Fruit fly (Drosophila melanogaster): Measurements from ENCODE around the gene Eip75B.

The Eip75B gene

DNA sequence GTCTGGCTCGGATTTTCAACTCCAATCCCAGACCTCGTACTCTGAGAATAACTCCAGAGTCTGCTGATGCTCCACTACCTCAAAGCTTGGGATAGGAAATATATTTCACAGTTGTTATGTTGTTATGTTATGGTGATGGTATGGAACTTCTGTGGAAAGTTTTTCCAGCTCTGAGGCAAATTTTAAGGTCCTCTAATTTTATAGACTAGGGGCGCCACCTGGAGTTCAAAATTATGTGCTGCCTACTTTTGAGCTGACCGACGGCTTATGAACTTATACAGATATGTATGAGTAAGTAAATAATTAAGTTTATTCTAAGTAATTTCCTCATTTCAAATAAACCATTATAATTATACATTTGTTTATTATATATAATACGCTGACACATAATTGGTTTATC, 18.9 kb upstream of the Eip75B start:
- TF ChIP-seq kay (GFP tag; ENCODE audit: borderline replicate concordance) = no peak
- no peak for TF ChIP-seq Crg-1 (GFP tag; optimal IDR thresholded peaks at IDR 0.05)
- no peak for TF ChIP-seq Clk (GFP tag; optimal IDR thresholded peaks at IDR 0.05)
- no peak for TF ChIP-seq CG5204 (GFP tag; optimal IDR thresholded peaks at IDR 0.05)
- TF ChIP-seq CG33017 (tag; optimal IDR thresholded peaks at IDR 0.05) = no peak
- no peak for TF ChIP-seq cnc (optimal IDR thresholded peaks at IDR 0.05)
- no peak for TF ChIP-seq tj (GFP tag; optimal IDR thresholded peaks at IDR 0.05)
- TF ChIP-seq ovo (GFP tag; optimal IDR thresholded peaks at IDR 0.05) = no peak
- no peak for TF ChIP-seq toe (GFP tag; optimal IDR thresholded peaks at IDR 0.05)
- TF ChIP-seq Mnt (GFP tag; optimal IDR thresholded peaks at IDR 0.05) = no peak
- no peak for TF ChIP-seq CG7101 (tag; optimal IDR thresholded peaks at IDR 0.05)
- TF ChIP-seq CG12768 (GFP tag; optimal IDR thresholded peaks at IDR 0.05) = no peak
- TF ChIP-seq cic (GFP tag; optimal IDR thresholded peaks at IDR 0.05) = no peak
- no peak for TF ChIP-seq pad (GFP tag; optimal IDR thresholded peaks at IDR 0.05)
- no peak for TF ChIP-seq CG14711 (tag; optimal IDR thresholded peaks at IDR 0.05)
- no peak for TF ChIP-seq CG1620 (GFP tag; optimal IDR thresholded peaks at IDR 0.05)
- TF ChIP-seq bab1 (GFP tag; optimal IDR thresholded peaks at IDR 0.05) = no peak
- no peak for TF ChIP-seq Hr96 (GFP tag; optimal IDR thresholded peaks at IDR 0.05)
- TF ChIP-seq CG11617 (GFP tag; optimal IDR thresholded peaks at IDR 0.05) = no peak
- TF ChIP-seq CG7045 (GFP tag; optimal IDR thresholded peaks at IDR 0.05) = no peak

- TF ChIP-seq CG14711 (tag; optimal IDR thresholded peaks at IDR 0.05) (no peak), Crg-1 (GFP tag; optimal IDR thresholded peaks at IDR 0.05) (no peak), pad (GFP tag; optimal IDR thresholded peaks at IDR 0.05) (no peak), Hr96 (GFP tag; optimal IDR thresholded peaks at IDR 0.05) (no peak), bab1 (GFP tag; optimal IDR thresholded peaks at IDR 0.05) (no peak)
These were observed 17.5 kb upstream of the Eip75B start for dm6 chr3L:18081957-18082356.

DNA sequence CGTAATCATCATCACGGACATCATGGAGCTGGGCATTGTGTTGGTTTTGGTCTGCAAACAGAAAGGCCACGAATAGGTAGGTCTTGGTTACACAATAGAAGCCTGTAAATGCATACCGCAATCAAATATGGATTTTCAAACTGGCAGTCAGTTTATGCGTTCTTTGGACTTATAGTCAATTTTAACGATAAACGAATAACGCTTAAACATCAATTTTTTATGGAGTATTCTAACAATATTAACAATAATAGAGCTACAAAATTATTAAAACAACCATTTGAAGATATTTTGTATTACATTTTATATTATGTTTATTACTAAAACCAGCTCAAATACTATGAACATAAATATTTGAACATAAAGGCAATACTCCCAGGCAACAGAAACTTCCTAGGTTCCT, 17.0 kb upstream of the Eip75B start:
- TF ChIP-seq cic (GFP tag; optimal IDR thresholded peaks at IDR 0.05) = no peak
- no peak for TF ChIP-seq kay (GFP tag; ENCODE audit: borderline replicate concordance)
- TF ChIP-seq toe (GFP tag; optimal IDR thresholded peaks at IDR 0.05) = no peak
- no peak for TF ChIP-seq Mnt (GFP tag; optimal IDR thresholded peaks at IDR 0.05)
- TF ChIP-seq CG7101 (tag; optimal IDR thresholded peaks at IDR 0.05) = no peak
- no peak for TF ChIP-seq CG12768 (GFP tag; optimal IDR thresholded peaks at IDR 0.05)
- TF ChIP-seq CG5204 (GFP tag; optimal IDR thresholded peaks at IDR 0.05) = no peak
- no peak for TF ChIP-seq cnc (optimal IDR thresholded peaks at IDR 0.05)
- TF ChIP-seq CG11617 (GFP tag; optimal IDR thresholded peaks at IDR 0.05) = no peak
- TF ChIP-seq tj (GFP tag; optimal IDR thresholded peaks at IDR 0.05) = no peak
- no peak for TF ChIP-seq Clk (GFP tag; optimal IDR thresholded peaks at IDR 0.05)
- no peak for TF ChIP-seq Crg-1 (GFP tag; optimal IDR thresholded peaks at IDR 0.05)

DNA sequence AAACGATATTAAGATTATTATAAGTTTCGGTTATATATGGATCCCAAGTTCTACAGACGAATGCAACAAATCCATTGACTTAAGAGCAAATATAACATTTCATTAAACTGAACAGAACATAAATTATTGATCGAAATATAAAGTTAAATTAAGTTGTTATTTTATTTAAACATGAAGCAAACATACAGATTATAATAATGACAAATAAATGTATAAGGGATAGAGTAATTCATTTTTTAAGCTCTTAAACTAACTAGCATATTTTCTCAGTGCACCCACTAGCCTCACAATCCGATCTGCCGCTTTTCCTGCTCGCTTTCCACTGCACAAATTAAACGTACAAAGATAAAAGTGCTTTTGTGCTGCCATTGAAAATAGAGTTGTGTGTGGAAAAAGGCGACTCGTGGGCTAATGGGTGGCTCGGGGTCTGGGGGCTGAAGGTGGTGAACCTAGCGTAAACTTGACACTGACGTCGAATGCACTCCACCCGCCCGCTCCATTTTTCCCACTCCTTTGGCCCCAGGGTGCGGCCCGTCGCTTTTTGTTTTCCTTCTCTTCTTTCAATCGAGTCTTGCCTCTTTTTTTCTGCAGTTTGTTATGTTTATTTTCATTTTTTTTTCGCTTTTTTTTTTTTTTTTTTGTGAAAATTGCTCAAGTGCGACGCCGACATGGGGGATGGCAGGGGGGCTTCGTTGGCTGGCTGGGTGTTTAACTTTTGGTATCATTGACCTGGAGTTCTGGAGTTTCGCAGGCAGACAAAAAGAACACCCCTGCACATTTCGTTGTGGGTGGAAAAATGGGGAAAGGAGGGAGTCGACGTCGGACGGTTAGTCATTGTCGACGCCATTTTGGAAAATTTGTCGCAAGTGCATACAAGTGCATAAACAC, 15.4 kb upstream of the Eip75B start:
- peak; percentile 27 for TF ChIP-seq kay (GFP tag; ENCODE audit: borderline replicate concordance)
- TF ChIP-seq Crg-1 (GFP tag; optimal IDR thresholded peaks at IDR 0.05) = no peak

- TF ChIP-seq CG14711 (tag; optimal IDR thresholded peaks at IDR 0.05) (no peak), toe (GFP tag; optimal IDR thresholded peaks at IDR 0.05) (no peak), Clk (GFP tag; optimal IDR thresholded peaks at IDR 0.05) (no peak), CG11617 (GFP tag; optimal IDR thresholded peaks at IDR 0.05) (no peak), CG12768 (GFP tag; optimal IDR thresholded peaks at IDR 0.05) (no peak), cic (GFP tag; optimal IDR thresholded peaks at IDR 0.05) (no peak), kay (GFP tag; ENCODE audit: borderline replicate concordance) (no peak), tj (GFP tag; optimal IDR thresholded peaks at IDR 0.05) (no peak), CG5204 (GFP tag; optimal IDR thresholded peaks at IDR 0.05) (no peak), ovo (GFP tag; optimal IDR thresholded peaks at IDR 0.05) (no peak), CG33017 (tag; optimal IDR thresholded peaks at IDR 0.05) (no peak), Hr96 (GFP tag; optimal IDR thresholded peaks at IDR 0.05) (no peak), CG7101 (tag; optimal IDR thresholded peaks at IDR 0.05) (no peak), CG1620 (GFP tag; optimal IDR thresholded peaks at IDR 0.05) (no peak), bab1 (GFP tag; optimal IDR thresholded peaks at IDR 0.05) (no peak), Crg-1 (GFP tag; optimal IDR thresholded peaks at IDR 0.05) (no peak), cnc (optimal IDR thresholded peaks at IDR 0.05) (no peak), CG7045 (GFP tag; optimal IDR thresholded peaks at IDR 0.05) (no peak), Mnt (GFP tag; optimal IDR thresholded peaks at IDR 0.05) (no peak), pad (GFP tag; optimal IDR thresholded peaks at IDR 0.05) (no peak)
These were observed 14.6 kb upstream of the Eip75B start for dm6 chr3L:18079123-18079522.

DNA sequence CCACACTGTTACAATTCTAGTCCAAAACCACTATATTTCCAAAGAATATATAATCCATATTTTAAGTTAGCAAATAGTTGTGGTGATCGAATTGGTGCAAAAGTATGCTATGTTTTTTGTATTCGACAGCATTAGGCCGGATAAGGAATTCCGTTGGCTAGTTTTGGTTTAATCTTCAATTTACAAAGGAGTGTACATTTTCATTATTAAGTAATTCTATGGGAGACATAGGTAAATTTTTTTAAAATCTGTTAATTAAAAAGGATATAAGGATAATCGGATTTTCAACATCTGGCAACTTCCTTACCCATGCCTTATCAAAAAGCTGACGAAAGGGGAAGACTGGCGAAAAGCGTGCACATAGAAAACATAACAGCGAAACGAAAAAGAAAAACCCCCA, 14.1 kb upstream of the Eip75B start:
- no peak for TF ChIP-seq bab1 (GFP tag; optimal IDR thresholded peaks at IDR 0.05)
- no peak for TF ChIP-seq Crg-1 (GFP tag; optimal IDR thresholded peaks at IDR 0.05)
- no peak for TF ChIP-seq CG5204 (GFP tag; optimal IDR thresholded peaks at IDR 0.05)
- no peak for TF ChIP-seq kay (GFP tag; ENCODE audit: borderline replicate concordance)
- TF ChIP-seq CG7045 (GFP tag; optimal IDR thresholded peaks at IDR 0.05) = no peak

Data from whole organism, adult.